Fruit fly (Drosophila melanogaster): ENCODE measurements around the gene Alg14.

The Alg14 gene

DNA sequence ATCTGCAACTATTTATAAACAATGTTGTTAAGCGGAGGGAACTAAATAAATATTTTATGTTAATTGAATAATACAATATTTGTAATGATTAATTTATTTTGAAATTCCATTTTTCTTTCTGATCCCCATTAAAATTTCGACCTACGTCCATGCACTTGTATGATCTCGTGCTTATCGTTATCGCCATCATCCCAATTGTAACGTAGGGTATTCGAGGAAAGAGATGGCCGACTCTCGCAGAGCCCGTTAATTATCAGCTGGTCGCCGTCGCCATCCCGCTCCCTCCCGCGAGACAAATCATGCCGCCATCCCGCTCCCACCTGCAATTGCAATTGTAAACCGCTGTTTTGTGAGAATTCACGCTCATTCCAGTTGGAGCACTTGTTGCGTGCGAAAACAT is 18.8 kb upstream of the Alg14 start, which contains the start of gene CG11655 (continued):
- peak; percentile 35; the same call in 1 of the 2 replicates for TF ChIP-seq sim (GFP tag; IDR thresholded peaks at IDR 0.05)
- 0 out of 2 replicates have a peak, but pooled peaks have one; percentile 53 for TF ChIP-seq GATAe (GFP tag; conservative IDR thresholded peaks at IDR 0.05)
- peak; percentile 83 for TF ChIP-seq Elba2 (GFP tag; optimal IDR thresholded peaks at IDR 0.05)
- TF ChIP-seq CG2875 (GFP tag; optimal IDR thresholded peaks at IDR 0.05): no peak
- no peak for TF ChIP-seq fd96Cb (tag; optimal IDR thresholded peaks at IDR 0.05)
- peak; percentile 45; the same call in 1 of the 2 replicates for TF ChIP-seq Rfx (GFP tag; IDR thresholded peaks at IDR 0.05)
- peak; percentile 41 for TF ChIP-seq CG2120 (GFP tag; optimal IDR thresholded peaks at IDR 0.05)
- TF ChIP-seq Nf-YB (GFP tag; optimal IDR thresholded peaks at IDR 0.05): peak; percentile 26
- peak; percentile 54 for TF ChIP-seq CG12391 (tag; optimal IDR thresholded peaks at IDR 0.05)
- TF ChIP-seq tll (GFP tag; optimal IDR thresholded peaks at IDR 0.05): no peak
- TF ChIP-seq Rx (GFP tag; IDR thresholded peaks at IDR 0.05): 0 out of 2 replicates have a peak, but pooled peaks have one; percentile 23
- TF ChIP-seq dpn (GFP tag; optimal IDR thresholded peaks at IDR 0.05): peak in 1 of 2 experiments; percentile 17
- TF ChIP-seq CG34376 (GFP tag; optimal IDR thresholded peaks at IDR 0.05): peak; percentile 15
- TF ChIP-seq CG12659 (GFP tag; optimal IDR thresholded peaks at IDR 0.05): peak; percentile 29
- peak; percentile 32 for TF ChIP-seq bcd (GFP tag; optimal IDR thresholded peaks at IDR 0.05)
- peak; percentile 12; the same call in 1 of the 2 replicates for TF ChIP-seq Drgx (GFP tag; IDR thresholded peaks at IDR 0.05)
- peak; percentile 41 for TF ChIP-seq ind (GFP tag; optimal IDR thresholded peaks at IDR 0.05)
- TF ChIP-seq trem (tag; optimal IDR thresholded peaks at IDR 0.05): peak; percentile 16
- peak; percentile 13 for TF ChIP-seq CG9609 (GFP tag; optimal IDR thresholded peaks at IDR 0.05)
- TF ChIP-seq sens (GFP tag): peak; percentile 84
- 0 out of 2 replicates have a peak, but pooled peaks have one; percentile 46 for TF ChIP-seq CG17328 (GFP tag; IDR thresholded peaks at IDR 0.05)
- TF ChIP-seq Lhr (GFP tag; optimal IDR thresholded peaks at IDR 0.05): peak; percentile 8
- no peak for TF ChIP-seq Hmr (GFP tag; optimal IDR thresholded peaks at IDR 0.05)
- TF ChIP-seq chn (GFP tag; optimal IDR thresholded peaks at IDR 0.05): peak; percentile 4
- peak; percentile 80 for TF ChIP-seq zen (tag; optimal IDR thresholded peaks at IDR 0.05)
- TF ChIP-seq chinmo (GFP tag; IDR thresholded peaks at IDR 0.05; ENCODE audit: partially characterized antibody): 0 out of 4 replicates have a peak, but pooled peaks have one; percentile 52
- TF ChIP-seq hkb (optimal IDR thresholded peaks at IDR 0.05): no peak
- TF ChIP-seq hkb (GFP tag; IDR thresholded peaks at IDR 0.05): peak; percentile 43; the same call in 1 of the 2 replicates
- TF ChIP-seq ap (GFP tag; IDR thresholded peaks at IDR 0.05): 0 out of 2 replicates have a peak, but pooled peaks have one; percentile 11
- TF ChIP-seq lilli (GFP tag; optimal IDR thresholded peaks at IDR 0.05): peak; percentile 33
- TF ChIP-seq Xbp1 (GFP tag; optimal IDR thresholded peaks at IDR 0.05): peak; percentile 23
- TF ChIP-seq CG6791 (GFP tag; IDR thresholded peaks at IDR 0.05; ENCODE audit: partially characterized antibody): peak; percentile 49; the same call in 1 of the 3 replicates
- peak; percentile 6 for TF ChIP-seq CG9817 (tag; optimal IDR thresholded peaks at IDR 0.05)
- peak; percentile 5 for TF ChIP-seq zfh2 (GFP tag; optimal IDR thresholded peaks at IDR 0.05)
- peak; percentile 24 for TF ChIP-seq Chrac-16 (GFP tag; optimal IDR thresholded peaks at IDR 0.05)
- TF ChIP-seq CG2129 (GFP tag; IDR thresholded peaks at IDR 0.05; ENCODE audit: partially characterized antibody): no peak
- peak; percentile 52; the same call in 1 of the 3 replicates for TF ChIP-seq Dbx (GFP tag; IDR thresholded peaks at IDR 0.05)
- peak; percentile 30 for TF ChIP-seq NfI (GFP tag; optimal IDR thresholded peaks at IDR 0.05)
- 0 out of 2 replicates have a peak, but pooled peaks have one; percentile 43 for TF ChIP-seq chm (GFP tag; IDR thresholded peaks at IDR 0.05)
- TF ChIP-seq Gug (GFP tag; IDR thresholded peaks at IDR 0.05): peak; percentile 43; the same call in 1 of the 4 replicates
- TF ChIP-seq Hr3 (GFP tag; optimal IDR thresholded peaks at IDR 0.05): peak; percentile 4
- TF ChIP-seq CG2712 (tag; optimal IDR thresholded peaks at IDR 0.05): peak; percentile 46
- no peak for TF ChIP-seq CG5953 (GFP tag; IDR thresholded peaks at IDR 0.05)
- TF ChIP-seq CG13424 (tag; optimal IDR thresholded peaks at IDR 0.05): peak; percentile 13
- TF ChIP-seq unpg (GFP tag; optimal IDR thresholded peaks at IDR 0.05): peak; percentile 21
- TF ChIP-seq zfh1 (GFP tag; IDR thresholded peaks at IDR 0.05): peak; percentile 68; the same call in 2 of the 3 replicates
- peak; percentile 25 for TF ChIP-seq az2 (GFP tag; optimal IDR thresholded peaks at IDR 0.05)
- TF ChIP-seq E2f2 (GFP tag; IDR thresholded peaks at IDR 0.05): no peak
- TF ChIP-seq onecut (GFP tag; IDR thresholded peaks at IDR 0.05): peak; percentile 30; the same call in 1 of the 2 replicates
- no peak for TF ChIP-seq CG6175 (GFP tag; IDR thresholded peaks at IDR 0.05)
